Fruit fly (Drosophila melanogaster) whole organism, prepupa: ENCODE data around the gene CG46440.
A peak's percentile ranks its signal among the peaks of the same experiment; 100 is the strongest.

ENCODE experiments used
- Blimp-1 ChIP-seq: fragments of 200-800 bp; sonication (Bioruptor generic); optimal IDR thresholded peaks from 3 replicates; lab custom pipeline; 2017; ENCODE audit warnings: missing biosample characterization, missing genetic modification characterization, mild to moderate bottlenecking, moderate library complexity, missing genetic modification reagents
- CG10631 ChIP-seq: fragments of 200-800 bp; sonication (Bioruptor generic); optimal IDR thresholded peaks from 2 replicates; lab custom pipeline; 2016; ENCODE audit warnings: missing biosample characterization, missing genetic modification characterization
- CG11762 ChIP-seq: fragments of 200-800 bp; sonication (Bioruptor generic); optimal IDR thresholded peaks from 3 replicates; lab custom pipeline; 2016; ENCODE audit warnings: missing biosample characterization, missing genetic modification characterization; ENCODE audit not compliant: insufficient read depth
- CG15336 ChIP-seq: fragments of 200-800 bp; sonication (Bioruptor generic); IDR thresholded peaks from 2 replicates; pipeline ENCODE4 v1.3.6; 2022; ENCODE audit warnings: missing biosample characterization, missing genetic modification characterization
- CG16779 ChIP-seq: fragments of 200-800 bp; sonication (Bioruptor generic); optimal IDR thresholded peaks from 3 replicates; lab custom pipeline; 2017; ENCODE audit warnings: missing biosample characterization, mild to moderate bottlenecking, missing genetic modification characterization
- CG3032 ChIP-seq: fragments of 200-800 bp; optimal IDR thresholded peaks from 2 replicates; lab custom pipeline; 2019; ENCODE audit warnings: missing biosample characterization, mild to moderate bottlenecking, missing genetic modification characterization, moderate library complexity
- CG32006 ChIP-seq: fragments of 200-800 bp; sonication (Bioruptor generic); optimal IDR thresholded peaks from 3 replicates; lab custom pipeline; 2017; ENCODE audit warnings: missing biosample characterization, mild to moderate bottlenecking, missing genetic modification characterization
- CG34406 ChIP-seq: fragments of 200-800 bp; sonication (Bioruptor generic); optimal IDR thresholded peaks from 3 replicates; lab custom pipeline; 2016; ENCODE audit warnings: missing biosample characterization, missing genetic modification characterization
- CG3919 ChIP-seq: fragments of 200-800 bp; sonication (Bioruptor generic); optimal IDR thresholded peaks from 3 replicates; lab custom pipeline; 2016; ENCODE audit warnings: missing biosample characterization, missing genetic modification characterization
- CG6163 ChIP-seq: fragments of 200-800 bp; sonication (Bioruptor generic); IDR thresholded peaks from 3 replicates; pipeline ENCODE4 v1.3.6; 2022; ENCODE audit warnings: missing biosample characterization, missing genetic modification characterization
- CG6276 ChIP-seq: fragments of 200-800 bp; sonication (Bioruptor generic); optimal IDR thresholded peaks from 2 replicates; lab custom pipeline; 2017; ENCODE audit warnings: missing biosample characterization, mild to moderate bottlenecking, missing genetic modification characterization
- CG6792 ChIP-seq: fragments of 200-800 bp; sonication (Bioruptor generic); optimal IDR thresholded peaks from 3 replicates; lab custom pipeline; 2016; ENCODE audit warnings: missing biosample characterization, missing genetic modification characterization
- CG6808 ChIP-seq: fragments of 200-800 bp; sonication (Bioruptor generic); optimal IDR thresholded peaks from 3 replicates; lab custom pipeline; 2017; ENCODE audit warnings: missing biosample characterization, missing genetic modification characterization, mild to moderate bottlenecking, moderate library complexity, missing genetic modification reagents
- CG8119 ChIP-seq: fragments of 200-800 bp; sonication (Bioruptor generic); IDR thresholded peaks from 3 replicates; pipeline ENCODE4 v1.3.6; 2022; ENCODE audit warnings: missing biosample characterization, missing genetic modification characterization
- CG8319 ChIP-seq: fragments of 200-800 bp; sonication (Bioruptor generic); optimal IDR thresholded peaks from 3 replicates; lab custom pipeline; 2016; ENCODE audit warnings: missing biosample characterization, missing genetic modification characterization
- CG9139 ChIP-seq: fragments of 200-800 bp; sonication (Bioruptor generic); optimal IDR thresholded peaks from 3 replicates; lab custom pipeline; 2017; ENCODE audit warnings: missing biosample characterization, mild to moderate bottlenecking, missing genetic modification characterization
- Eip78C ChIP-seq: fragments of 200-800 bp; sonication (Bioruptor generic); peaks from one replicate; lab custom pipeline; 2016; ENCODE audit warnings: missing biosample characterization, missing genetic modification characterization
- Eip93F ChIP-seq: fragments of 200-800 bp; sonication (Bioruptor generic); optimal IDR thresholded peaks from 2 replicates; lab custom pipeline; 2016; ENCODE audit warnings: missing biosample characterization, mild to moderate bottlenecking, missing genetic modification characterization
- Ets21C ChIP-seq: fragments of 200-800 bp; sonication (Bioruptor generic); optimal IDR thresholded peaks from 3 replicates; lab custom pipeline; 2016; ENCODE audit warnings: missing biosample characterization, missing genetic modification characterization
- Ets96B ChIP-seq: fragments of 200-800 bp; optimal IDR thresholded peaks from 2 replicates; lab custom pipeline; 2019; ENCODE audit warnings: missing biosample characterization, mild to moderate bottlenecking, missing genetic modification characterization, moderate library complexity
- Gug ChIP-seq: fragments of 200-800 bp; sonication (Bioruptor generic); IDR thresholded peaks from 2 replicates; pipeline ENCODE4 v1.3.6; 2022; ENCODE audit warnings: missing biosample characterization, missing genetic modification characterization
- Hr39 ChIP-seq: fragments of 200-800 bp; sonication (Bioruptor generic); optimal IDR thresholded peaks from 2 replicates; lab custom pipeline; 2016; ENCODE audit warnings: missing biosample characterization, missing genetic modification characterization
- Met ChIP-seq: fragments of 200-800 bp; sonication (Bioruptor generic); optimal IDR thresholded peaks from 3 replicates; lab custom pipeline; 2016; ENCODE audit warnings: missing biosample characterization, missing genetic modification characterization
- Smox ChIP-seq: fragments of 200-800 bp; sonication (Bioruptor generic); optimal IDR thresholded peaks from 3 replicates; lab custom pipeline; 2016; ENCODE audit warnings: missing biosample characterization, missing genetic modification characterization
- Sox102F ChIP-seq: fragments of 200-800 bp; sonication (Bioruptor generic); optimal IDR thresholded peaks from 2 replicates; lab custom pipeline; 2016; ENCODE audit warnings: missing biosample characterization, mild to moderate bottlenecking, missing genetic modification characterization
- Sox14 ChIP-seq: fragments of 200-800 bp; sonication (Bioruptor generic); optimal IDR thresholded peaks from 3 replicates; lab custom pipeline; 2016; ENCODE audit warnings: missing biosample characterization, missing genetic modification characterization
- achi ChIP-seq: fragments of 200-800 bp; sonication (Bioruptor generic); optimal IDR thresholded peaks from 3 replicates; lab custom pipeline; 2016; ENCODE audit warnings: missing biosample characterization, missing genetic modification characterization
- acj6 ChIP-seq: fragments of 200-800 bp; sonication (Bioruptor generic); optimal IDR thresholded peaks from 3 replicates; lab custom pipeline; 2016; ENCODE audit warnings: missing biosample characterization, missing genetic modification characterization
- cyc ChIP-seq: fragments of 200-800 bp; sonication (Bioruptor generic); optimal IDR thresholded peaks from 3 replicates; lab custom pipeline; 2016; ENCODE audit warnings: missing biosample characterization, missing genetic modification characterization
- dsx ChIP-seq: fragments of 200-800 bp; optimal IDR thresholded peaks from 3 replicates; lab custom pipeline; 2019; ENCODE audit warnings: missing biosample characterization, mild to moderate bottlenecking, missing genetic modification characterization, moderate library complexity; ENCODE audit not compliant: poor library complexity, severe bottlenecking
- eg ChIP-seq: fragments of 200-800 bp; sonication (Bioruptor generic); IDR thresholded peaks from 3 replicates; pipeline ENCODE4 v1.3.6; 2022; ENCODE audit warnings: missing biosample characterization, missing genetic modification characterization
- esn ChIP-seq: fragments of 200-800 bp; sonication (Bioruptor generic); optimal IDR thresholded peaks from 2 replicates; lab custom pipeline; 2016; ENCODE audit warnings: missing biosample characterization, mild to moderate bottlenecking, missing genetic modification characterization, moderate library complexity
- fd85E ChIP-seq: fragments of 200-800 bp; sonication (Bioruptor generic); optimal IDR thresholded peaks from 3 replicates; lab custom pipeline; 2016; ENCODE audit warnings: missing biosample characterization, missing genetic modification characterization
- fkh ChIP-seq: fragments of 200-800 bp; sonication (Bioruptor generic); optimal IDR thresholded peaks from 3 replicates; lab custom pipeline; 2017; ENCODE audit warnings: missing biosample characterization, mild to moderate bottlenecking, missing genetic modification characterization, moderate library complexity
- lz ChIP-seq: fragments of 200-800 bp; sonication (Bioruptor generic); optimal IDR thresholded peaks from 3 replicates; lab custom pipeline; 2016; ENCODE audit warnings: missing biosample characterization, missing genetic modification characterization
- net ChIP-seq: fragments of 200-800 bp; sonication (Bioruptor generic); optimal IDR thresholded peaks from 3 replicates; lab custom pipeline; 2016; ENCODE audit warnings: missing biosample characterization, missing genetic modification characterization
- salr ChIP-seq, 2 experiments: fragments of 200-800 bp; sonication (Bioruptor generic); optimal IDR thresholded peaks; 3 replicates each; lab custom pipeline; 2016 to 2018; ENCODE audit warnings: missing biosample characterization in 2 of 2, missing genetic modification characterization in 2 of 2, mild to moderate bottlenecking in 1 of 2
- svp ChIP-seq: fragments of 200-800 bp; sonication (Bioruptor generic); peaks from one replicate; lab custom pipeline; 2016; ENCODE audit warnings: missing biosample characterization, missing genetic modification characterization
- topi ChIP-seq: fragments of 200-800 bp; sonication (Bioruptor generic); optimal IDR thresholded peaks from 3 replicates; lab custom pipeline; 2016; ENCODE audit warnings: missing biosample characterization, missing genetic modification characterization

CG46440 gene

dm6 chrX:15857601-15858284, at the start of gene CG46440, which contains the start of gene Myb:
Gene CG46440 (minus strand): TSS chrX:15857823.
Gene Myb (minus strand): TSS chrX:15857823.
- TF ChIP-seq CG15336 (GFP tag; lab: Robert Waterston, UW) (0 out of 2 replicates have a peak, but pooled peaks have one; percentile 20), Ets21C (no peak), Eip78C (GFP tag; lab: Kevin White, UChicago) (peak; percentile 1), achi (GFP tag; lab: Kevin White, UChicago) (no peak), topi (GFP tag; lab: Kevin White, UChicago) (peak; percentile 7), Sox102F (GFP tag; lab: Kevin White, UChicago) (no peak), dsx (GFP tag; lab: Kevin White, UChicago) (peak; percentile 18), svp (GFP tag; lab: Kevin White, UChicago) (peak; percentile 5), CG32006 (GFP tag; lab: Kevin White, UChicago) (no peak), cyc (GFP tag; lab: Kevin White, UChicago) (no peak), lz (GFP tag; lab: Kevin White, UChicago) (peak; percentile 1)
- TF ChIP-seq, all 60 proteins: peak for 6

DNA sequence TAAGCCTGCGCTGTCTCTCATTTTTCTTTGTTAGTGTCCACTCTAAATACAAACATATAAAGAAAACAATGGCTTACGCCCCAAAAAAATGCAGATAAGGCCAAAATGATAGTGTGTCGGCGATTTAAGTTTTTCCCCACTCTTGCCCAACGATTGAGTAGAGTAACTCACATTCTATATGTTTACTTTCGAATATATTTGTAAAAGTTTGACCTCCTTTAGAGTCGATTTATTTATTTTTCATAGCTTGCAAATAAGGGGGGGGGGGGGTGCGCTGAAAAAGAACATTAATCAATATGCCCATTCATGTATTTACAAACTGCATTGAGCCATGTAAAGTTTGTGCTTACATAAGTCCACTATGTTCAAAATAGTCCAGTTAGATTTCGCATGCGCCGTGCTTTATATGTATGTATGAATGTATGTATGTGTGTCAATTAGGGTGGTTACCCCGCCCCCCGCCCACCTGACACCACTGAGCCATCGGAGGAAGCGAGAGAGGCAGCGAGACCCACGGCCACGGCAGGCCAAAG, 36.2 kb upstream of the CG46440 start:
- no peak for TF ChIP-seq CG3919 (GFP tag; lab: Kevin White, UChicago)

DNA sequence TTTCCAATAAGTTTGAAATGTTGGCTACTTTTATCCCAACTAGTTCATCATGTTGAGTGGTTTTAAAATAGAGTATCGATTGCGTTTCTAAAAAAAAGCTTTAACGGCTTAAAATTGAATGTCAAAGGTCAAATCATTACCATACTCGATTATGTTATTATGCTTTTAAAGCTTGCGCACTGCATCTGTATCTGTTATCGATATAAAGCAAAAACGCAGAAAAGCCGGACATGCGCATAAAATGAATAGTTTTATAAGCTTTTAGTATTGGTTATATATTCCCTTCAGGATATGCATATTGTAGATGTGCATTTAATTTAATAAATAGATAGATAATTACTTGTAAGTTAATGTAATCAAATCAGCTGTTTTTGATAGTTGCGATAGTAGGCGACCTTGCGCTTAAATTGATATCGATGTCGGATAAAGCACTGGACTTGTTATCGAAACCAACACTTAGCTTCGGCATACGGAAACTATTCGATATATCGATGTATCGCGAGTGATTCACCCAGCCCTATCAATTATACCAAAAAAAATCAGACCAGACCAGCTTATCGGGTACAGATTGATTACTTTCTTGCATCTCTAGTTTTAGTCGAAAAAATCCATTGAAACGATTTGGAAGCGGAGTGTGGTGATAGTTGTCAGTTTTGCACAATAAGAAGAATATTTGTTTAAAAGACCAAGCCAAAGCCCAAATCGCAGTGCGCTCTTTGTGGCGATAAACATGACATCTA, 34.2 kb upstream of the CG46440 start, which contains the start of gene shi:
shi (plus strand) TSS at position 511 of the 740 bp plus-strand sequence.
- TF ChIP-seq eg (GFP tag; lab: Robert Waterston, UW): no peak
- peak; percentile 6 for TF ChIP-seq lz (GFP tag; lab: Kevin White, UChicago)
- TF ChIP-seq CG10631: peak; percentile 15
- TF ChIP-seq Sox14 (GFP tag; lab: Kevin White, UChicago): peak; percentile 18
- TF ChIP-seq Eip78C (GFP tag; lab: Kevin White, UChicago): peak; percentile 45
- peak; percentile 36 for TF ChIP-seq esn
- TF ChIP-seq, all 60 proteins: peak for 5

DNA sequence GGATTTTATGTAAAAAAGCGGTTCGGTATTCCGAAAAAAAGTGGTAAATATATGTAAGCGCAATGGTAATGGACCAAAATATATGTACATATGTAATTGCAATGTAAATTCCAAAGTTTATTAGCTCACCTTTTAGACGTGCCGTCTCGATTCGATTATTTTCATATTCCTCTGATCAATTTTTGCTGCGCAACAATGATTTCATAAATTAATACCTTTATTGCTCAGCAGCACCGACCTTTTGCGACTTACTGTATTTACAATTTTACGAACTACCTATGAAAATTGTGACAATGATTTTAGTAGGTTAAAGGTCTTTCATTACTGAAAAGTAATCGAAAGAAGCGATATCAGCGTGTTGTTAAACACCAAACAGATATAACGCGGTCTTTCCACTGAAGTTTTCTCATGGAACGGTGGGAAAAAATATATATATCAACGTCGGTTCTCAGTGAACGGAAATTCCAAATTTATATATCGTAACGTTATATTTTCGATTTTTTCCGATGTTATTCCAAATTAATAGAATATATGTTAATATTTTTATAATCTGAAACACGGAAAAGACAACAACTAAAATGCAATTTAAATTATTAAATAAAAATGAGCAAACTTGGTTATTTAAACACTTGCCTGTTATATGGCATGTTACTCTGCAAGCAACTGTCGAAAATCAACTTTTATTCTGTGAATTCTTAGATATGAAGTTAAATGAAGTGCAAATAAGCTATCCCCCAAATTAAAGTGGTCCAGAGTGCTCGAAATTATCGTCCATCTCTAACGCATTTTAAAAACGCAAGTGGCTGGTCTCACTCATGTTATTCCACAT, 32.4 kb upstream of the CG46440 start, which contains the start of the genes MSBP and CG15916:
MSBP (minus strand) TSS at position 330 of the 829 bp plus-strand sequence.
CG15916 (plus strand) TSS at position 810 of the 829 bp plus-strand sequence.
- TF ChIP-seq Blimp-1 (no peak), Sox102F (GFP tag; lab: Kevin White, UChicago) (no peak), CG8319 (GFP tag; lab: Kevin White, UChicago) (no peak), lz (GFP tag; lab: Kevin White, UChicago) (no peak), Smox (no peak), Met (GFP tag; lab: Kevin White, UChicago) (peak; percentile 11), Eip93F (no peak), CG3032 (tag; lab: Kevin White, UChicago) (peak; percentile 53), CG10631 (peak; percentile 41), CG16779 (tag; lab: Kevin White, UChicago) (no peak), CG6163 (GFP tag; lab: Robert Waterston, UW) (no peak), Gug (GFP tag; lab: Robert Waterston, UW) (peak; percentile 38; the same call in 1 of the 2 replicates), CG6808 (peak; percentile 8), CG3919 (GFP tag; lab: Kevin White, UChicago) (no peak), salr (GFP tag; optimal IDR thresholded peaks at IDR 0.05; lab: Kevin White, UChicago) (peak in 1 of 2 experiments; percentile 24), esn (peak; percentile 28), topi (GFP tag; lab: Kevin White, UChicago) (peak; percentile 32), CG34406 (GFP tag; lab: Kevin White, UChicago) (peak; percentile 18), CG8119 (no peak), fkh (GFP tag; lab: Kevin White, UChicago) (no peak), CG6792 (GFP tag; lab: Kevin White, UChicago) (no peak), Hr39 (peak; percentile 15), CG9139 (GFP tag; lab: Kevin White, UChicago) (no peak), Sox14 (GFP tag; lab: Kevin White, UChicago) (no peak), fd85E (GFP tag; lab: Kevin White, UChicago) (no peak), CG11762 (no peak), CG6276 (no peak), net (GFP tag; lab: Kevin White, UChicago) (no peak), Ets96B (tag; lab: Kevin White, UChicago) (peak; percentile 2), Ets21C (no peak), acj6 (peak; percentile 37)
